Worm (Caenorhabditis elegans): Measurements from ENCODE around the gene wee-1.3.

The wee-1.3 gene

DNA sequence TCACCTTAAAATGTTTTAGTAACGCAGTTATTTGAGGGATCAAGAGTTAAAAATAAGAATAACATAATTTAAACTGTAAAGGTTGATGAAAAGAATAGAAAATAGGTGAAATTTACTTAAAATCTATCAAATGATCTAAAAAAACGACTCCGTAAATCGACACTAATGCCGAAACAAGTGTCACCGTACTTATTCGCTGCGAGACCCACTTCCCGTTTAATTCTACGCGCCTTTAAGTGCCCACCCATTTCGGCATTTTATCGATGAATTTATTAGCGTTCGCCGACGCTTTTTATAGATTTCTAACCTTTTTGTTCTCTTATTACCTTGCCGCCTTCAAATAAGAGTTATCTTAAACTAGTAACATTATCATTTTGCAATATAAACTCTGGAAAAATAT, 29.8 kb upstream of the wee-1.3 start, which contains the start of the genes Y53C12B.1 and nos-3:
TSS of gene Y53C12B.1 (minus strand) at position 10 of the 400 bp plus-strand sequence.
TSS of gene nos-3 (plus strand) at position 248 of the 400 bp plus-strand sequence.
- TF ChIP-seq fkh-10 (GFP tag; optimal IDR thresholded peaks at IDR 0.05) (no peak), C08G9.2 (tag; optimal IDR thresholded peaks at IDR 0.05) (no peak), pag-3 (tag; optimal IDR thresholded peaks at IDR 0.05; ENCODE audit: borderline replicate concordance) (no peak), unc-55 (GFP tag; optimal IDR thresholded peaks at IDR 0.05) (no peak), dmd-4 (tag; optimal IDR thresholded peaks at IDR 0.05; ENCODE audit: borderline replicate concordance) (no peak), ceh-22 (tag; optimal IDR thresholded peaks at IDR 0.05) (no peak), ceh-48 (tag; optimal IDR thresholded peaks at IDR 0.05) (peak; percentile 33), nhr-11 (tag; optimal IDR thresholded peaks at IDR 0.05) (no peak), T23F11.4 (GFP tag; optimal IDR thresholded peaks at IDR 0.05) (no peak), syd-9 (tag; optimal IDR thresholded peaks at IDR 0.05) (no peak), ama-1 (optimal IDR thresholded peaks at IDR 0.05) (no peak), K09A11.1 (tag; optimal IDR thresholded peaks at IDR 0.05; ENCODE audit: insufficient read depth) (no peak), che-1 (tag; optimal IDR thresholded peaks at IDR 0.05) (no peak), ceh-30 (tag; optimal IDR thresholded peaks at IDR 0.05) (no peak), ceh-6 (GFP tag; optimal IDR thresholded peaks at IDR 0.05) (no peak), pha-4 (tag; optimal IDR thresholded peaks at IDR 0.05) (no peak), nhr-232 (tag; optimal IDR thresholded peaks at IDR 0.05) (no peak), madf-2 (tag; optimal IDR thresholded peaks at IDR 0.05) (no peak), ceh-34 (tag; optimal IDR thresholded peaks at IDR 0.05) (peak; percentile 37), ref-2 (tag; optimal IDR thresholded peaks at IDR 0.05) (no peak), ceh-18 (tag; optimal IDR thresholded peaks at IDR 0.05) (no peak), ceh-24 (tag; optimal IDR thresholded peaks at IDR 0.05) (no peak), hlh-13 (GFP tag; optimal IDR thresholded peaks at IDR 0.05) (no peak), sdc-2 (tag; optimal IDR thresholded peaks at IDR 0.05) (no peak), mec-3 (tag; optimal IDR thresholded peaks at IDR 0.05; ENCODE audit: borderline replicate concordance) (no peak), elt-4 (tag; optimal IDR thresholded peaks at IDR 0.05) (no peak), npax-4 (tag; optimal IDR thresholded peaks at IDR 0.05) (no peak), ets-4 (tag; optimal IDR thresholded peaks at IDR 0.05) (no peak), lin-11 (tag; optimal IDR thresholded peaks at IDR 0.05) (no peak), ceh-31 (tag; optimal IDR thresholded peaks at IDR 0.05) (peak; percentile 60), unc-42 (tag; optimal IDR thresholded peaks at IDR 0.05) (peak; percentile 82), unc-86 (tag; optimal IDR thresholded peaks at IDR 0.05) (no peak), Y22D7AL.16 (tag; optimal IDR thresholded peaks at IDR 0.05) (no peak), sox-4 (tag; optimal IDR thresholded peaks at IDR 0.05) (no peak), hlh-8 (tag; optimal IDR thresholded peaks at IDR 0.05) (no peak), C38D4.7 (GFP tag; optimal IDR thresholded peaks at IDR 0.05) (no peak), sox-2 (GFP tag; IDR thresholded peaks at IDR 0.05) (no peak), elt-2 (tag; optimal IDR thresholded peaks at IDR 0.05) (peak; percentile 39), pros-1 (tag; optimal IDR thresholded peaks at IDR 0.05) (no peak), pax-1 (tag; optimal IDR thresholded peaks at IDR 0.05) (peak; percentile 10), tbx-2 (tag; optimal IDR thresholded peaks at IDR 0.05) (peak; percentile 41), eyg-1 (tag; optimal IDR thresholded peaks at IDR 0.05) (no peak), ceh-14 (tag; optimal IDR thresholded peaks at IDR 0.05) (no peak), unc-3 (GFP tag; conservative IDR thresholded peaks at IDR 0.05) (no peak), unc-3 (tag; optimal IDR thresholded peaks at IDR 0.05) (no peak), hlh-15 (tag; optimal IDR thresholded peaks at IDR 0.05) (no peak), ceh-19 (GFP tag; optimal IDR thresholded peaks at IDR 0.05) (no peak), ahr-1 (tag; optimal IDR thresholded peaks at IDR 0.05) (no peak), hlh-30 (tag; optimal IDR thresholded peaks at IDR 0.05; ENCODE audit: insufficient read depth) (no peak), ceh-9 (tag; optimal IDR thresholded peaks at IDR 0.05) (no peak), hlh-6 (tag; optimal IDR thresholded peaks at IDR 0.05) (no peak), zip-5 (tag; optimal IDR thresholded peaks at IDR 0.05) (no peak), fax-1 (tag; optimal IDR thresholded peaks at IDR 0.05) (no peak), K02D7.2 (tag; optimal IDR thresholded peaks at IDR 0.05) (no peak), nfya-1 (tag; optimal IDR thresholded peaks at IDR 0.05) (peak; percentile 89)
